Fruit fly (Drosophila melanogaster) Kc167 (cell line): ENCODE data around the gene CG1703.

ENCODE experiments used
- Sin3A ChIP-seq: fragments of >200 bp; optimal IDR thresholded peaks from 2 replicates; lab custom pipeline; 2018; ENCODE audit warnings: missing external identifiers
- h ChIP-seq: fragments of >200 bp; optimal IDR thresholded peaks from 3 replicates; lab custom pipeline; 2018; ENCODE audit warnings: missing external identifiers
- insv ChIP-seq: fragments of >200 bp; optimal IDR thresholded peaks from 3 replicates; lab custom pipeline; 2018; ENCODE audit warnings: missing external identifiers
- psq ChIP-seq: fragments of >200 bp; optimal IDR thresholded peaks from 2 replicates; lab custom pipeline; 2017; ENCODE audit warnings: missing external identifiers

DNA sequence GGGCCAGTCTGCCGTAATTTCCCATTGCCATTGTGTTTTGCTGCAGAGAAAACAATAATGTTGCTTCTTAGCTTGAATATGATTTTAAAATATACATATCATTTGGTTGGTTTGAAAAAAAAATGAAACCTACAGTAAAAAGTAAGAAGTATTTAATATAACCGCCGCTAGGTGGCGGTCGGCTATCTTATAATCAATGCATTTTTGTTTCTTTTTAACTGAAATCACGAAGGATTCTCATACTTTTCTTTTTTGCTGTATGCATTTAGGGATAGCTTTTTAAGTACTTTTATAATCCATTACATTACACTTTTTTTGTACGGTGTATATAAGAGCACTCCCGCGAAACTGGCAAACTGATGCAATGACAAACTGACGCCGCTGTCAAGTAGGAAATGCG lies 39.7 kb downstream of the CG1703 start:
- TF ChIP-seq insv (lab: Kevin White, UChicago) (no peak), Sin3A (lab: Kevin White, UChicago) (no peak), psq (lab: Kevin White, UChicago) (no peak), h (lab: Kevin White, UChicago) (no peak)
